Worm (Caenorhabditis elegans) whole organism, midembryonic: ENCODE measurements around the gene F36H5.4.
"Not testable (repeated sequence)": the region's sequence is repeated elsewhere in the genome, so short reads cannot be mapped to it uniquely, and the experiment has no call there.

Experiments used
- T22C8.4 ChIP-seq: fragments of 200-800 bp; sonication (Bioruptor generic); IDR thresholded peaks from 2 replicates; pipeline ENCODE4 v1.3.6; 2022; ENCODE audit warnings: missing genetic modification characterization, missing compliant biosample characterization
- cog-1 ChIP-seq: sonication (generic microtip); optimal IDR thresholded peaks from 2 replicates; lab custom pipeline; 2016; ENCODE audit warnings: missing genetic modification characterization, missing compliant biosample characterization
- flt-1 ChIP-seq: fragments of 200-800 bp; sonication (Bioruptor generic); IDR thresholded peaks from 2 replicates; pipeline ENCODE4 v1.3.6; 2022; ENCODE audit warnings: missing genetic modification characterization, missing compliant biosample characterization
- klf-2 ChIP-seq: fragments of 200-800 bp; sonication (Bioruptor generic); conservative IDR thresholded peaks from 2 replicates; pipeline ENCODE4 v1.3.6; 2022; ENCODE audit warnings: missing genetic modification reagents, missing genetic modification characterization, missing compliant biosample characterization
- med-1 ChIP-seq: sonication (generic microtip); optimal IDR thresholded peaks from 2 replicates; lab custom pipeline; 2017; ENCODE audit warnings: missing genetic modification characterization, mild to moderate bottlenecking, missing compliant biosample characterization, antibody characterized with exemption, missing genetic modification reagents; ENCODE audit not compliant: insufficient read depth
- ref-1 ChIP-seq: fragments of 200-800 bp; sonication (Bioruptor generic); conservative IDR thresholded peaks from 2 replicates; pipeline ENCODE4 v1.3.6; 2022; ENCODE audit warnings: missing genetic modification reagents, missing genetic modification characterization, missing compliant biosample characterization
- tab-1 ChIP-seq: fragments of 200-800 bp; sonication (Bioruptor generic); IDR thresholded peaks from 2 replicates; pipeline ENCODE4 v1.3.6; 2022; ENCODE audit warnings: missing genetic modification characterization, missing compliant biosample characterization
- ztf-23 ChIP-seq: fragments of 200-800 bp; sonication (Bioruptor generic); IDR thresholded peaks from 2 replicates; pipeline ENCODE4 v1.3.6; 2022; ENCODE audit warnings: missing genetic modification reagents, missing genetic modification characterization, missing compliant biosample characterization
- ztf-29 ChIP-seq: fragments of 200-800 bp; sonication (Bioruptor generic); IDR thresholded peaks from 2 replicates; pipeline ENCODE4 v1.3.6; 2022; ENCODE audit warnings: missing genetic modification reagents, missing genetic modification characterization, missing compliant biosample characterization

F36H5.4 gene

ce11 chrII:1763072-1763471 lies 1.4 kb downstream of the F36H5.4 start, which contains the start of gene math-28:
TSS of gene math-28 (plus strand) at chrII:1763372.
- no peak for TF ChIP-seq ztf-29 (GFP tag; lab: Robert Waterston, UW)
- TF ChIP-seq ref-1: no peak
- TF ChIP-seq flt-1 (GFP tag; lab: Robert Waterston, UW): no peak
- TF ChIP-seq T22C8.4: no peak
- TF ChIP-seq ztf-23 (GFP tag; lab: Robert Waterston, UW): no peak
- TF ChIP-seq med-1: no peak
- no peak for TF ChIP-seq cog-1 (tag; lab: Kevin White, UChicago)

- TF ChIP-seq flt-1 (GFP tag; lab: Robert Waterston, UW): no peak
- no peak for TF ChIP-seq klf-2 (GFP tag; lab: Robert Waterston, UW)
- TF ChIP-seq med-1: no peak
- TF ChIP-seq ztf-29 (GFP tag; lab: Robert Waterston, UW): no peak
- no peak for TF ChIP-seq cog-1 (tag; lab: Kevin White, UChicago)
- no peak for TF ChIP-seq T22C8.4
- no peak for TF ChIP-seq ztf-23 (GFP tag; lab: Robert Waterston, UW)
- no peak for TF ChIP-seq ref-1
- TF ChIP-seq tab-1 (GFP tag; lab: Robert Waterston, UW): no peak
Measured at ce11 chrII:1766715-1767114, 5.1 kb downstream of the F36H5.4 start.

- TF ChIP-seq klf-2 (GFP tag; lab: Robert Waterston, UW); tab-1 (GFP tag; lab: Robert Waterston, UW); T22C8.4: not testable (repeated sequence)
Measured at ce11 chrII:1771347-1771746, 9.7 kb downstream of the F36H5.4 start, which contains the start of gene math-26. TSS of gene math-26 (plus strand) at chrII:1771647.

- TF ChIP-seq ref-1: no peak
- no peak for TF ChIP-seq med-1
- no peak for TF ChIP-seq T22C8.4
- no peak for TF ChIP-seq cog-1 (tag; lab: Kevin White, UChicago)
- no peak for TF ChIP-seq ztf-23 (GFP tag; lab: Robert Waterston, UW)
- no peak for TF ChIP-seq ztf-29 (GFP tag; lab: Robert Waterston, UW)
- no peak for TF ChIP-seq klf-2 (GFP tag; lab: Robert Waterston, UW)
- no peak for TF ChIP-seq tab-1 (GFP tag; lab: Robert Waterston, UW)
- no peak for TF ChIP-seq flt-1 (GFP tag; lab: Robert Waterston, UW)
Measured at ce11 chrII:1771785-1772184, 10.1 kb downstream of the F36H5.4 start, which contains the start of gene math-3. TSS of gene math-3 (plus strand) at chrII:1772085.

- TF ChIP-seq T22C8.4; med-1; ztf-29 (GFP tag; lab: Robert Waterston, UW): not testable (repeated sequence)
Measured at ce11 chrII:1775234-1775633, 13.6 kb downstream of the F36H5.4 start, which contains the start of gene F36H5.14. TSS of gene F36H5.14 (plus strand) at chrII:1775534.

- TF ChIP-seq ztf-23 (GFP tag; lab: Robert Waterston, UW): no peak
- TF ChIP-seq T22C8.4: no peak
- TF ChIP-seq ref-1: no peak
- TF ChIP-seq cog-1 (tag; lab: Kevin White, UChicago): no peak
- TF ChIP-seq flt-1 (GFP tag; lab: Robert Waterston, UW): no peak
- TF ChIP-seq tab-1 (GFP tag; lab: Robert Waterston, UW): no peak
- no peak for TF ChIP-seq med-1
- no peak for TF ChIP-seq ztf-29 (GFP tag; lab: Robert Waterston, UW)
- no peak for TF ChIP-seq klf-2 (GFP tag; lab: Robert Waterston, UW)
Measured at ce11 chrII:1782474-1782873, 20.8 kb downstream of the F36H5.4 start, which contains the start of gene math-4. TSS of gene math-4 (minus strand) at chrII:1782574.

- no peak for TF ChIP-seq ztf-23 (GFP tag; lab: Robert Waterston, UW)
- TF ChIP-seq T22C8.4: no peak
- no peak for TF ChIP-seq flt-1 (GFP tag; lab: Robert Waterston, UW)
- no peak for TF ChIP-seq klf-2 (GFP tag; lab: Robert Waterston, UW)
- TF ChIP-seq cog-1 (tag; lab: Kevin White, UChicago): no peak
- TF ChIP-seq med-1: no peak
- no peak for TF ChIP-seq ref-1
- TF ChIP-seq tab-1 (GFP tag; lab: Robert Waterston, UW): no peak
- TF ChIP-seq ztf-29 (GFP tag; lab: Robert Waterston, UW): no peak
Measured at ce11 chrII:1784799-1785198, 23.1 kb downstream of the F36H5.4 start, which contains the start of gene C08F1.11. TSS of gene C08F1.11 (minus strand) at chrII:1784899.

- TF ChIP-seq cog-1 (tag; lab: Kevin White, UChicago): no peak
- no peak for TF ChIP-seq klf-2 (GFP tag; lab: Robert Waterston, UW)
- TF ChIP-seq ztf-29 (GFP tag; lab: Robert Waterston, UW): no peak
- no peak for TF ChIP-seq ref-1
- TF ChIP-seq flt-1 (GFP tag; lab: Robert Waterston, UW): no peak
- TF ChIP-seq ztf-23 (GFP tag; lab: Robert Waterston, UW): no peak
- no peak for TF ChIP-seq med-1
- TF ChIP-seq T22C8.4: no peak
- TF ChIP-seq tab-1 (GFP tag; lab: Robert Waterston, UW): no peak
Measured at ce11 chrII:1786209-1786608, 24.5 kb downstream of the F36H5.4 start, which contains the start of gene C08F1.10. TSS of gene C08F1.10 (minus strand) at chrII:1786309.

- TF ChIP-seq cog-1 (tag; lab: Kevin White, UChicago) (no peak), T22C8.4 (no peak), ztf-29 (GFP tag; lab: Robert Waterston, UW) (no peak), ref-1 (no peak), tab-1 (GFP tag; lab: Robert Waterston, UW) (no peak)
Measured at ce11 chrII:1787208-1787607, 25.5 kb downstream of the F36H5.4 start.

ce11 chrII:1788087-1788486 lies 26.4 kb downstream of the F36H5.4 start, which contains the start of the genes C08F1.6 and fbxb-13:
TSS of gene C08F1.6 (minus strand) at chrII:1788187.
TSS of gene fbxb-13 (plus strand) at chrII:1788277.
- TF ChIP-seq cog-1 (tag; lab: Kevin White, UChicago): no peak
- TF ChIP-seq flt-1 (GFP tag; lab: Robert Waterston, UW): no peak
- TF ChIP-seq klf-2 (GFP tag; lab: Robert Waterston, UW): no peak
- TF ChIP-seq ztf-29 (GFP tag; lab: Robert Waterston, UW): no peak
- TF ChIP-seq ref-1: no peak
- TF ChIP-seq tab-1 (GFP tag; lab: Robert Waterston, UW): no peak
- TF ChIP-seq med-1: no peak
- no peak for TF ChIP-seq T22C8.4
- TF ChIP-seq ztf-23 (GFP tag; lab: Robert Waterston, UW): no peak
